Fruit fly (Drosophila melanogaster) whole organism, prepupa: Measurements from ENCODE around the gene superdeath.

Experiments
- Blimp-1 ChIP-seq: fragments of 200-800 bp; sonication (Bioruptor generic); optimal IDR thresholded peaks from 3 replicates; lab custom pipeline; 2017; ENCODE audit warnings: missing biosample characterization, missing genetic modification characterization, mild to moderate bottlenecking, moderate library complexity, missing genetic modification reagents
- CG10669 ChIP-seq: fragments of 200-800 bp; sonication (Bioruptor generic); optimal IDR thresholded peaks from 3 replicates; lab custom pipeline; 2018; ENCODE audit warnings: missing biosample characterization, mild to moderate bottlenecking, missing genetic modification characterization, moderate library complexity
- CG11762 ChIP-seq: fragments of 200-800 bp; sonication (Bioruptor generic); optimal IDR thresholded peaks from 3 replicates; lab custom pipeline; 2016; ENCODE audit warnings: missing biosample characterization, missing genetic modification characterization; ENCODE audit not compliant: insufficient read depth
- CG11902 ChIP-seq: fragments of 200-800 bp; sonication (Bioruptor generic); optimal IDR thresholded peaks from 3 replicates; lab custom pipeline; 2016; ENCODE audit warnings: missing biosample characterization, missing genetic modification characterization
- CG3032 ChIP-seq: fragments of 200-800 bp; optimal IDR thresholded peaks from 2 replicates; lab custom pipeline; 2019; ENCODE audit warnings: missing biosample characterization, mild to moderate bottlenecking, missing genetic modification characterization, moderate library complexity
- CG31627 ChIP-seq: fragments of 200-800 bp; sonication (Bioruptor generic); optimal IDR thresholded peaks from 3 replicates; lab custom pipeline; 2016; ENCODE audit warnings: missing biosample characterization, missing genetic modification characterization
- CG32006 ChIP-seq: fragments of 200-800 bp; sonication (Bioruptor generic); optimal IDR thresholded peaks from 3 replicates; lab custom pipeline; 2017; ENCODE audit warnings: missing biosample characterization, mild to moderate bottlenecking, missing genetic modification characterization
- CG34406 ChIP-seq: fragments of 200-800 bp; sonication (Bioruptor generic); optimal IDR thresholded peaks from 3 replicates; lab custom pipeline; 2016; ENCODE audit warnings: missing biosample characterization, missing genetic modification characterization
- CG3919 ChIP-seq: fragments of 200-800 bp; sonication (Bioruptor generic); optimal IDR thresholded peaks from 3 replicates; lab custom pipeline; 2016; ENCODE audit warnings: missing biosample characterization, missing genetic modification characterization
- CG4318 ChIP-seq: fragments of 200-800 bp; sonication (Bioruptor generic); optimal IDR thresholded peaks from 3 replicates; lab custom pipeline; 2017; ENCODE audit warnings: missing biosample characterization, mild to moderate bottlenecking, missing genetic modification characterization
- CG6163 ChIP-seq: fragments of 200-800 bp; sonication (Bioruptor generic); IDR thresholded peaks from 3 replicates; pipeline ENCODE4 v1.3.6; 2022; ENCODE audit warnings: missing biosample characterization, missing genetic modification characterization
- CG6792 ChIP-seq: fragments of 200-800 bp; sonication (Bioruptor generic); optimal IDR thresholded peaks from 3 replicates; lab custom pipeline; 2016; ENCODE audit warnings: missing biosample characterization, missing genetic modification characterization
- CG6808 ChIP-seq: fragments of 200-800 bp; sonication (Bioruptor generic); optimal IDR thresholded peaks from 3 replicates; lab custom pipeline; 2017; ENCODE audit warnings: missing biosample characterization, missing genetic modification characterization, mild to moderate bottlenecking, moderate library complexity, missing genetic modification reagents
- CG7368 ChIP-seq: fragments of 200-800 bp; sonication (Bioruptor generic); optimal IDR thresholded peaks from 3 replicates; lab custom pipeline; 2016; ENCODE audit warnings: missing biosample characterization, missing genetic modification characterization
- CG8319 ChIP-seq: fragments of 200-800 bp; sonication (Bioruptor generic); optimal IDR thresholded peaks from 3 replicates; lab custom pipeline; 2016; ENCODE audit warnings: missing biosample characterization, missing genetic modification characterization
- CG8632 ChIP-seq: fragments of 200-800 bp; sonication (Bioruptor generic); optimal IDR thresholded peaks from 3 replicates; lab custom pipeline; 2016; ENCODE audit warnings: missing biosample characterization, missing genetic modification characterization
- CG9139 ChIP-seq: fragments of 200-800 bp; sonication (Bioruptor generic); optimal IDR thresholded peaks from 3 replicates; lab custom pipeline; 2017; ENCODE audit warnings: missing biosample characterization, mild to moderate bottlenecking, missing genetic modification characterization
- Eip78C ChIP-seq: fragments of 200-800 bp; sonication (Bioruptor generic); peaks from one replicate; lab custom pipeline; 2016; ENCODE audit warnings: missing biosample characterization, missing genetic modification characterization
- Eip93F ChIP-seq: fragments of 200-800 bp; sonication (Bioruptor generic); optimal IDR thresholded peaks from 2 replicates; lab custom pipeline; 2016; ENCODE audit warnings: missing biosample characterization, mild to moderate bottlenecking, missing genetic modification characterization
- Ets21C ChIP-seq: fragments of 200-800 bp; sonication (Bioruptor generic); optimal IDR thresholded peaks from 3 replicates; lab custom pipeline; 2016; ENCODE audit warnings: missing biosample characterization, missing genetic modification characterization
- Ets96B ChIP-seq: fragments of 200-800 bp; optimal IDR thresholded peaks from 2 replicates; lab custom pipeline; 2019; ENCODE audit warnings: missing biosample characterization, mild to moderate bottlenecking, missing genetic modification characterization, moderate library complexity
- Gug ChIP-seq: fragments of 200-800 bp; sonication (Bioruptor generic); IDR thresholded peaks from 2 replicates; pipeline ENCODE4 v1.3.6; 2022; ENCODE audit warnings: missing biosample characterization, missing genetic modification characterization
- Hr38 ChIP-seq: sonication (Bioruptor generic); optimal IDR thresholded peaks from 2 replicates; lab custom pipeline; 2016; ENCODE audit warnings: missing biosample characterization, missing genetic modification characterization
- Hr39 ChIP-seq: fragments of 200-800 bp; sonication (Bioruptor generic); optimal IDR thresholded peaks from 2 replicates; lab custom pipeline; 2016; ENCODE audit warnings: missing biosample characterization, missing genetic modification characterization
- Hr4 ChIP-seq: fragments of 200-800 bp; sonication (Bioruptor generic); optimal IDR thresholded peaks from 3 replicates; lab custom pipeline; 2016; ENCODE audit warnings: missing biosample characterization, missing genetic modification characterization
- Lpt ChIP-seq: fragments of 200-800 bp; sonication (Bioruptor generic); optimal IDR thresholded peaks from 3 replicates; lab custom pipeline; 2016; ENCODE audit warnings: missing biosample characterization, missing genetic modification characterization
- OdsH ChIP-seq: fragments of 200-800 bp; sonication (Bioruptor generic); optimal IDR thresholded peaks from 3 replicates; lab custom pipeline; 2016; ENCODE audit warnings: missing biosample characterization, missing genetic modification characterization
- Smox ChIP-seq: fragments of 200-800 bp; sonication (Bioruptor generic); optimal IDR thresholded peaks from 3 replicates; lab custom pipeline; 2016; ENCODE audit warnings: missing biosample characterization, missing genetic modification characterization
- Sox102F ChIP-seq: fragments of 200-800 bp; sonication (Bioruptor generic); optimal IDR thresholded peaks from 2 replicates; lab custom pipeline; 2016; ENCODE audit warnings: missing biosample characterization, mild to moderate bottlenecking, missing genetic modification characterization
- Sox14 ChIP-seq: fragments of 200-800 bp; sonication (Bioruptor generic); optimal IDR thresholded peaks from 3 replicates; lab custom pipeline; 2016; ENCODE audit warnings: missing biosample characterization, missing genetic modification characterization
- Sox15 ChIP-seq: fragments of 200-800 bp; sonication (Bioruptor generic); optimal IDR thresholded peaks from 3 replicates; lab custom pipeline; 2016; ENCODE audit warnings: missing biosample characterization, missing genetic modification characterization
- achi ChIP-seq: fragments of 200-800 bp; sonication (Bioruptor generic); optimal IDR thresholded peaks from 3 replicates; lab custom pipeline; 2016; ENCODE audit warnings: missing biosample characterization, missing genetic modification characterization
- acj6 ChIP-seq: fragments of 200-800 bp; sonication (Bioruptor generic); optimal IDR thresholded peaks from 3 replicates; lab custom pipeline; 2016; ENCODE audit warnings: missing biosample characterization, missing genetic modification characterization
- cyc ChIP-seq: fragments of 200-800 bp; sonication (Bioruptor generic); optimal IDR thresholded peaks from 3 replicates; lab custom pipeline; 2016; ENCODE audit warnings: missing biosample characterization, missing genetic modification characterization
- dsx ChIP-seq: fragments of 200-800 bp; optimal IDR thresholded peaks from 3 replicates; lab custom pipeline; 2019; ENCODE audit warnings: missing biosample characterization, mild to moderate bottlenecking, missing genetic modification characterization, moderate library complexity; ENCODE audit not compliant: poor library complexity, severe bottlenecking
- eg ChIP-seq: fragments of 200-800 bp; sonication (Bioruptor generic); IDR thresholded peaks from 3 replicates; pipeline ENCODE4 v1.3.6; 2022; ENCODE audit warnings: missing biosample characterization, missing genetic modification characterization
- esn ChIP-seq: fragments of 200-800 bp; sonication (Bioruptor generic); optimal IDR thresholded peaks from 2 replicates; lab custom pipeline; 2016; ENCODE audit warnings: missing biosample characterization, mild to moderate bottlenecking, missing genetic modification characterization, moderate library complexity
- fkh ChIP-seq: fragments of 200-800 bp; sonication (Bioruptor generic); optimal IDR thresholded peaks from 3 replicates; lab custom pipeline; 2017; ENCODE audit warnings: missing biosample characterization, mild to moderate bottlenecking, missing genetic modification characterization, moderate library complexity
- lz ChIP-seq: fragments of 200-800 bp; sonication (Bioruptor generic); optimal IDR thresholded peaks from 3 replicates; lab custom pipeline; 2016; ENCODE audit warnings: missing biosample characterization, missing genetic modification characterization
- pdm3 ChIP-seq: fragments of 200-800 bp; sonication (Bioruptor generic); optimal IDR thresholded peaks from 3 replicates; lab custom pipeline; 2016; ENCODE audit warnings: missing biosample characterization, missing genetic modification characterization
- spab ChIP-seq: fragments of 200-800 bp; sonication (Bioruptor generic); optimal IDR thresholded peaks from 2 replicates; lab custom pipeline; 2017; ENCODE audit warnings: missing biosample characterization, mild to moderate bottlenecking, missing genetic modification characterization, missing genetic modification reagents
- ss ChIP-seq, 2 experiments: fragments of 200-800 bp; sonication (Bioruptor generic); optimal IDR thresholded peaks; 2 replicates in 1 of 2; 3 replicates in 1 of 2; lab custom pipeline; 2017 to 2018; ENCODE audit warnings: mild to moderate bottlenecking in 2 of 2, missing biosample characterization in 2 of 2, missing genetic modification characterization in 2 of 2, moderate library complexity in 1 of 2
- svp ChIP-seq: fragments of 200-800 bp; sonication (Bioruptor generic); peaks from one replicate; lab custom pipeline; 2016; ENCODE audit warnings: missing biosample characterization, missing genetic modification characterization
- topi ChIP-seq: fragments of 200-800 bp; sonication (Bioruptor generic); optimal IDR thresholded peaks from 3 replicates; lab custom pipeline; 2016; ENCODE audit warnings: missing biosample characterization, missing genetic modification characterization

superdeath gene

dm6 chr3R:29139767-29140755 is 1.6 kb downstream of the superdeath start:
- TF ChIP-seq dsx (GFP tag; lab: Kevin White, UChicago) (peak; percentile 5), CG7368 (peak; percentile 14), fkh (GFP tag; lab: Kevin White, UChicago) (peak; percentile 32), Smox (GFP tag; lab: Kevin White, UChicago) (no peak), svp (GFP tag; lab: Kevin White, UChicago) (peak; percentile 92), Gug (GFP tag; lab: Robert Waterston, UW) (no peak), lz (GFP tag; lab: Kevin White, UChicago) (no peak), CG10669 (GFP tag; lab: Kevin White, UChicago) (peak; percentile 68), CG9139 (GFP tag; lab: Kevin White, UChicago) (peak; percentile 29), Sox14 (GFP tag; lab: Kevin White, UChicago) (no peak), achi (GFP tag; lab: Kevin White, UChicago) (peak; percentile 8), CG3919 (GFP tag; lab: Kevin White, UChicago) (peak; percentile 29), Eip78C (GFP tag; lab: Kevin White, UChicago) (peak; percentile 53), Ets96B (peak; percentile 36), CG6808 (peak; percentile 29), ss (GFP tag; optimal IDR thresholded peaks at IDR 0.05; lab: Kevin White, UChicago) (peak in 1 of 2 experiments; percentile 20), CG6163 (GFP tag; lab: Robert Waterston, UW) (peak; percentile 37; the same call in 1 of the 3 replicates)

- TF ChIP-seq CG8319 (GFP tag; lab: Kevin White, UChicago) (no peak), Blimp-1 (peak; percentile 22), Eip78C (GFP tag; lab: Kevin White, UChicago) (peak; percentile 2), CG3032 (tag; lab: Kevin White, UChicago) (no peak)
- TF ChIP-seq, all 60 proteins: peak for 2
Measured at dm6 chr3R:29146710-29147109, 8.2 kb downstream of the superdeath start, which contains the start of gene CG14511. CG14511 (minus strand) TSS chr3R:29146893.

- TF ChIP-seq Sox15 (no peak), Ets21C (GFP tag; lab: Kevin White, UChicago) (no peak), CG7368 (no peak), CG11762 (GFP tag; lab: Kevin White, UChicago) (no peak), Eip93F (GFP tag; lab: Kevin White, UChicago) (no peak), Hr4 (GFP tag; lab: Kevin White, UChicago) (no peak), OdsH (GFP tag; lab: Kevin White, UChicago) (no peak), CG6792 (GFP tag; lab: Kevin White, UChicago) (no peak), CG8319 (GFP tag; lab: Kevin White, UChicago) (no peak), Sox102F (GFP tag; lab: Kevin White, UChicago) (no peak), lz (GFP tag; lab: Kevin White, UChicago) (peak; percentile 9), Sox14 (GFP tag; lab: Kevin White, UChicago) (peak; percentile 89), eg (GFP tag; lab: Robert Waterston, UW) (no peak; the same call in 2 of the 3 replicates), cyc (GFP tag; lab: Kevin White, UChicago) (peak; percentile 24), Blimp-1 (no peak), Hr38 (no peak), Ets96B (no peak), acj6 (no peak), CG31627 (GFP tag; lab: Kevin White, UChicago) (peak; percentile 12), spab (GFP tag; lab: Kevin White, UChicago) (no peak), Lpt (GFP tag; lab: Kevin White, UChicago) (no peak), Eip78C (GFP tag; lab: Kevin White, UChicago) (peak; percentile 36), CG8632 (GFP tag; lab: Kevin White, UChicago) (no peak), ss (GFP tag; optimal IDR thresholded peaks at IDR 0.05; lab: Kevin White, UChicago) (peak in 1 of 2 experiments; percentile 27), CG34406 (no peak), pdm3 (no peak), CG3919 (GFP tag; lab: Kevin White, UChicago) (no peak), esn (GFP tag; lab: Kevin White, UChicago) (peak; percentile 33), CG11902 (GFP tag; lab: Kevin White, UChicago) (no peak), CG6163 (GFP tag; lab: Robert Waterston, UW) (peak; percentile 57; the same call in 2 of the 3 replicates), CG4318 (GFP tag; lab: Kevin White, UChicago) (no peak), CG32006 (no peak), Hr39 (GFP tag; lab: Kevin White, UChicago) (peak; percentile 94), topi (GFP tag; lab: Kevin White, UChicago) (no peak)
Measured at dm6 chr3R:29148072-29148471, 9.6 kb downstream of the superdeath start, which contains the start of the genes CG11882 and Pglym78. CG11882 (minus strand) TSS chr3R:29148172. Pglym78 (plus strand) TSS chr3R:29148248.
